Fruit fly (Drosophila melanogaster): ENCODE results near the gene lama.

The lama gene

DNA sequence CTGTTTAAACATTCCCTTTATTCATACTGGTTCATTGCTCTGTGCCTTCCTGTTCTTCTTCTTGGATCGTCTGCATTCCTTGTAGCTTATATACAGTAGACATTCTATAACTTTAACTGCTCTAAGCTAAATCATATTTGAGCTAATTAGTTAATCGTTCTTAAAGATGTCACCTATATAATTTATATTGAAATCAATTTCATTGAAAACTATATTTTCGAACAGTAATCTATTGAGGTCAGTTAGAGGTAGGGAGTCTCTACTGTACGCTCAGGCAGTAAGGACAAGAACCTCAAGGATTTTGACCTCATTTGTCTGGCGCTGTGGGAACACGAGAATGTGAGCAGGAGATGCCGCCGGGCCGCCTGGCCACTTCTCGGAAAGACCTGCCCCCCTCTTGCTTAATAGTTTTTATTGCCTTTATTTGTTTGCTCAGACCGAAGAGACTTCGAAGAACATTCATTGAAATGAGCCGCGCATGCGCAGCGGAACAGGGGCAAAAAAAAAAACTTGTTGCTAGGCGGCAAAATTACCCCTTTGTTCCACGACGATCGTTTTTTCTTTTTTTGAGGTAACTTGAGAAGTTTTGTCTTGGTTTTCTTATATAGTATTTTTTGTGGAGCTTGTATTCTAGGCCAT is 2.9 kb downstream of the lama start (continued):
- TF ChIP-seq dsx (GFP tag; optimal IDR thresholded peaks at IDR 0.05; ENCODE audit: poor library complexity, severe bottlenecking) (peak; percentile 94), Smox (GFP tag; optimal IDR thresholded peaks at IDR 0.05) (peak; percentile 60), CG8319 (GFP tag; optimal IDR thresholded peaks at IDR 0.05) (peak; percentile 26), ss (GFP tag; optimal IDR thresholded peaks at IDR 0.05) (peak; percentile 50 to 75), CG6808 (GFP tag; optimal IDR thresholded peaks at IDR 0.05) (peak; percentile 95), Sox15 (GFP tag; optimal IDR thresholded peaks at IDR 0.05) (peak; percentile 40), CG6854 (GFP tag; optimal IDR thresholded peaks at IDR 0.05) (no peak), Blimp-1 (GFP tag; optimal IDR thresholded peaks at IDR 0.05) (no peak), CG1621 (tag; optimal IDR thresholded peaks at IDR 0.05) (peak; percentile 91), CG7368 (GFP tag; optimal IDR thresholded peaks at IDR 0.05) (peak; percentile 78), CG6163 (GFP tag; IDR thresholded peaks at IDR 0.05) (peak; percentile 89), CG3919 (GFP tag; optimal IDR thresholded peaks at IDR 0.05) (peak; percentile 88), Met (GFP tag; optimal IDR thresholded peaks at IDR 0.05) (peak; percentile 72), Hr38 (GFP tag; optimal IDR thresholded peaks at IDR 0.05) (no peak), CG10631 (GFP tag; optimal IDR thresholded peaks at IDR 0.05) (peak; percentile 86), CG15336 (GFP tag; IDR thresholded peaks at IDR 0.05) (no peak), CG6276 (GFP tag; optimal IDR thresholded peaks at IDR 0.05) (no peak), net (GFP tag; optimal IDR thresholded peaks at IDR 0.05) (peak; percentile 61), CG10669 (GFP tag; optimal IDR thresholded peaks at IDR 0.05) (peak; percentile 95), fd59A (GFP tag; optimal IDR thresholded peaks at IDR 0.05) (peak; percentile 92), esn (GFP tag; optimal IDR thresholded peaks at IDR 0.05) (peak; percentile 73), OdsH (GFP tag; optimal IDR thresholded peaks at IDR 0.05) (peak; percentile 78), Lpt (GFP tag; optimal IDR thresholded peaks at IDR 0.05) (peak; percentile 10), CG8632 (GFP tag; optimal IDR thresholded peaks at IDR 0.05) (peak; percentile 73), dac (GFP tag; optimal IDR thresholded peaks at IDR 0.05) (no peak), CG31627 (GFP tag; optimal IDR thresholded peaks at IDR 0.05) (peak; percentile 55), fd85E (GFP tag; optimal IDR thresholded peaks at IDR 0.05) (peak; percentile 4), Gug (GFP tag; IDR thresholded peaks at IDR 0.05) (0 out of 2 replicates have a peak, but pooled peaks have one; percentile 44), salr (GFP tag; optimal IDR thresholded peaks at IDR 0.05) (peak; percentile 70 to 89), Eip93F (GFP tag; optimal IDR thresholded peaks at IDR 0.05) (no peak), CG11902 (GFP tag; optimal IDR thresholded peaks at IDR 0.05) (peak; percentile 42), cyc (GFP tag; optimal IDR thresholded peaks at IDR 0.05) (peak; percentile 62), CG8119 (GFP tag; IDR thresholded peaks at IDR 0.05) (0 out of 3 replicates have a peak, but pooled peaks have one; percentile 41), Ets21C (GFP tag; optimal IDR thresholded peaks at IDR 0.05) (peak; percentile 15)

DNA sequence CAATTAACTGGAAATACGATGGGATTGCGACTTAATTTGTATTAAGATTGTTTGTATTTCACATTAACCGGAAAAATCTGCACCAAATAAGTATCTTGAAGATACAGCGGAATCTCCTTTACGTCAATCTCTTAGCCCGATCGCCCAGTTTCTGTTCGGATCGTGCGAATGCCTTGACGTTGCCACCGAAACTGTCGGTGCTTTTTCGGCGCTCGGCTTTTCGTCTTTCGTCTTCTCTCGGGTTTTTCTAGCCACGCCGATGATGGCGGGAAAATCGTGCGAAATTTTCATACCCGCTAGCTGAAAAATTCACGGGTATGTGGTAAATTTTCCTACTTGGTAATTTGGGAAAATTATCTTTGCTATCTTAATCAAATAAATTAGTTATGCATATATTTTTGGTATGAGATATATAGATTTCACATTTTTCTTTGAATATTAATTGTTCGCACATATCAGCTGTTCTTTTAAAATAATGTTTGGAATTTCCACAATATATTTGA is 4.3 kb downstream of the lama start:
- TF ChIP-seq Eip78C (GFP tag) (peak; percentile 53), ss (GFP tag; optimal IDR thresholded peaks at IDR 0.05) (no peak), CG32006 (GFP tag; optimal IDR thresholded peaks at IDR 0.05) (no peak)

dm6 chr3L:5349751-5350310 is 5.9 kb downstream of the lama start:
- no peak for TF ChIP-seq spab (GFP tag; optimal IDR thresholded peaks at IDR 0.05)
- no peak for TF ChIP-seq Hr4 (GFP tag; optimal IDR thresholded peaks at IDR 0.05)
- peak; percentile 77 for TF ChIP-seq Eip78C (GFP tag)
- peak; percentile 1 for TF ChIP-seq Lpt (GFP tag; optimal IDR thresholded peaks at IDR 0.05)
- no peak for TF ChIP-seq CG11762 (GFP tag; optimal IDR thresholded peaks at IDR 0.05; ENCODE audit: insufficient read depth)
- TF ChIP-seq fd59A (GFP tag; optimal IDR thresholded peaks at IDR 0.05): peak; percentile 21
- no peak for TF ChIP-seq CG31627 (GFP tag; optimal IDR thresholded peaks at IDR 0.05)
- TF ChIP-seq CG8632 (GFP tag; optimal IDR thresholded peaks at IDR 0.05): no peak
- no peak for TF ChIP-seq vri (GFP tag; optimal IDR thresholded peaks at IDR 0.05)
- peak; percentile 26 for TF ChIP-seq achi (GFP tag; optimal IDR thresholded peaks at IDR 0.05)
- TF ChIP-seq eg (GFP tag; IDR thresholded peaks at IDR 0.05): no peak
- peak; percentile 2 for TF ChIP-seq acj6 (GFP tag; optimal IDR thresholded peaks at IDR 0.05)
- peak; percentile 80 for TF ChIP-seq dsx (GFP tag; optimal IDR thresholded peaks at IDR 0.05; ENCODE audit: poor library complexity, severe bottlenecking)
- TF ChIP-seq CG11294 (GFP tag; IDR thresholded peaks at IDR 0.05): no peak
- no peak for TF ChIP-seq CG9139 (GFP tag; optimal IDR thresholded peaks at IDR 0.05)
- TF ChIP-seq fkh (GFP tag; optimal IDR thresholded peaks at IDR 0.05): no peak
- no peak for TF ChIP-seq Sox15 (GFP tag; optimal IDR thresholded peaks at IDR 0.05)
- no peak for TF ChIP-seq CG32006 (GFP tag; optimal IDR thresholded peaks at IDR 0.05)
- peak; percentile 39 for TF ChIP-seq CG10631 (GFP tag; optimal IDR thresholded peaks at IDR 0.05)
- TF ChIP-seq Eip75B (GFP tag; optimal IDR thresholded peaks at IDR 0.05): no peak

Measured in whole organism, prepupa.